Fruit fly (Drosophila melanogaster) whole organism, embryonic: Measurements from ENCODE around the gene Sfp93F.

ENCODE experiments used
- B-H2 ChIP-seq: fragments of 200-800 bp; sonication (Bioruptor generic); optimal IDR thresholded peaks from 2 replicates; lab custom pipeline; 2018; ENCODE audit warnings: missing biosample characterization, mild to moderate bottlenecking, missing genetic modification characterization
- CG15514 ChIP-seq: fragments of 200-800 bp; sonication (Bioruptor generic); optimal IDR thresholded peaks from 3 replicates; lab custom pipeline; 2017; ENCODE audit warnings: missing biosample characterization, missing genetic modification characterization, mild to moderate bottlenecking, moderate library complexity, missing genetic modification reagents
- CG1647 ChIP-seq: fragments of 200-800 bp; sonication (Bioruptor generic); optimal IDR thresholded peaks from 3 replicates; lab custom pipeline; 2016; ENCODE audit warnings: missing biosample characterization, missing genetic modification characterization
- CG17186 ChIP-seq: fragments of 200-800 bp; sonication (Bioruptor generic); optimal IDR thresholded peaks from 3 replicates; lab custom pipeline; 2017; ENCODE audit warnings: missing biosample characterization, missing genetic modification reagents, missing genetic modification characterization
- CG31388 ChIP-seq: fragments of 200-800 bp; sonication (Bioruptor generic); optimal IDR thresholded peaks from 2 replicates; lab custom pipeline; 2016; ENCODE audit warnings: missing biosample characterization, missing genetic modification characterization
- CG8281 ChIP-seq: fragments of 200-800 bp; sonication (Bioruptor generic); optimal IDR thresholded peaks from 2 replicates; lab custom pipeline; 2018; ENCODE audit warnings: missing biosample characterization, mild to moderate bottlenecking, missing genetic modification characterization, moderate library complexity
- HHEX ChIP-seq: fragments of 200-800 bp; sonication (Bioruptor generic); optimal IDR thresholded peaks from 3 replicates; lab custom pipeline; 2017; ENCODE audit warnings: missing biosample characterization, mild to moderate bottlenecking, missing genetic modification characterization, missing genetic modification reagents
- Myb ChIP-seq: fragments of 200-800 bp; sonication (Bioruptor generic); optimal IDR thresholded peaks from 2 replicates; lab custom pipeline; 2016; ENCODE audit warnings: missing biosample characterization, missing genetic modification characterization
- Sox102F ChIP-seq: fragments of 200-800 bp; sonication (Bioruptor generic); optimal IDR thresholded peaks from 2 replicates; lab custom pipeline; 2018; ENCODE audit warnings: missing biosample characterization, mild to moderate bottlenecking, missing genetic modification characterization, moderate library complexity
- TFAM ChIP-seq: fragments of 200-800 bp; sonication (Bioruptor generic); optimal IDR thresholded peaks from 2 replicates; lab custom pipeline; 2017; ENCODE audit warnings: missing biosample characterization, missing genetic modification characterization, inconsistent platforms

- TF ChIP-seq HHEX (GFP tag; lab: Kevin White, UChicago) = no peak
- TF ChIP-seq CG8281 = no peak
- no peak for TF ChIP-seq Myb (GFP tag; lab: Kevin White, UChicago)
- no peak for TF ChIP-seq CG31388 (GFP tag; lab: Kevin White, UChicago)
- TF ChIP-seq Sox102F (GFP tag; lab: Kevin White, UChicago) = no peak
- no peak for TF ChIP-seq TFAM (GFP tag; lab: Kevin White, UChicago)
- no peak for TF ChIP-seq CG17186 (GFP tag; lab: Kevin White, UChicago)
- no peak for TF ChIP-seq CG15514 (GFP tag; lab: Kevin White, UChicago)
- no peak for TF ChIP-seq B-H2 (GFP tag; lab: Kevin White, UChicago)
- no peak for TF ChIP-seq CG1647
Observed at dm6 chr3R:21748954-21749920, 13.1 kb upstream of the Sfp93F start, which contains the start of gene CG31233.
